In the genomic region with DNA sequence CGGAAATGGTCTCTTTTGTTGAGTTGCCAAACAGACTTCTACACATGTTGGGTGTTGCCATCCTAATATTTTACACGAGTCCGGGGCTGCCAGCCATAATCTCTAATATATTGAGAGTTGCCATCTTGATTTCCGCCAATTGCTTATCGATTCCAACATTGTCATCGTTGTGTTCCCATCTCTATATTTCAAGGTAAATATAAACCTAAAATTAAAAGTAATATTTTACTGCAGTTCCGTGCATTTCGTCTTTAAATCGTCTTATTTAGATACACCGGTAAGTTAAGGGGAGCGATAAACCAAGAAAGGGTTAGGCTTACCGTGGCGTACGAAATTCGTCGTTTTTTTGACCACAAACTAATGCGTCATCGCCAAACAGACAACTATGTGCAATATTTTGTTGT, we compare ENCODE assay signal across 2 fruit fly cellular contexts.
A peak's percentile ranks its signal among the peaks of the same experiment; 100 is the strongest.
TF ChIP-seq lines count a peak whose summit lies in the region.

A gene (plus strand): TSS at position 138 of the 404 bp plus-strand sequence.

TF ChIP-seq in whole organism, embryonic, 481 proteins besides CTCF, POLR2A, EP300 and RAD21 (continued from another document and continues in another):
- TF ChIP-seq CG4404 (GFP tag; IDR thresholded peaks at IDR 0.05; lab: Robert Waterston, UW) (no peak), Sin3A (optimal IDR thresholded peaks at IDR 0.05; lab: Kevin White, UChicago) (peak; percentile 13), vnd (GFP tag; IDR thresholded peaks at IDR 0.05; lab: Robert Waterston, UW; ENCODE audit: partially characterized antibody) (no peak), ash1 (GFP tag; optimal IDR thresholded peaks at IDR 0.05; lab: Kevin White, UChicago) (no peak), CG33213 (GFP tag; optimal IDR thresholded peaks at IDR 0.05; lab: Kevin White, UChicago) (peak; percentile 76), fd3F (GFP tag; optimal IDR thresholded peaks at IDR 0.05; lab: Kevin White, UChicago) (no peak), CG10267 (tag; optimal IDR thresholded peaks at IDR 0.05; lab: Kevin White, UChicago) (peak; percentile 65), Nf-YC (tag; optimal IDR thresholded peaks at IDR 0.05; lab: Kevin White, UChicago) (peak; percentile 37), CG12155 (GFP tag; optimal IDR thresholded peaks at IDR 0.05; lab: Kevin White, UChicago) (peak; percentile 39), ab (GFP tag; optimal IDR thresholded peaks at IDR 0.05; lab: Kevin White, UChicago) (no peak), CG2120 (GFP tag; optimal IDR thresholded peaks at IDR 0.05; lab: Kevin White, UChicago) (peak; percentile 58), disco-r (GFP tag; optimal IDR thresholded peaks at IDR 0.05; lab: Kevin White, UChicago) (no peak), Mrtf (GFP tag; IDR thresholded peaks at IDR 0.05; lab: Robert Waterston, UW) (no peak), CG4707 (GFP tag; optimal IDR thresholded peaks at IDR 0.05; lab: Kevin White, UChicago) (no peak), Sry-β (GFP tag; optimal IDR thresholded peaks at IDR 0.05; lab: Kevin White, UChicago) (no peak), pfk (GFP tag; optimal IDR thresholded peaks at IDR 0.05; lab: Kevin White, UChicago) (no peak), Atf-2 (GFP tag; optimal IDR thresholded peaks at IDR 0.05; lab: Kevin White, UChicago) (no peak), CG10979 (tag; optimal IDR thresholded peaks at IDR 0.05; lab: Kevin White, UChicago) (peak; percentile 8), Kr (GFP tag; optimal IDR thresholded peaks at IDR 0.05; lab: Kevin White, UChicago) (no peak), CG7786 (GFP tag; optimal IDR thresholded peaks at IDR 0.05; lab: Kevin White, UChicago) (no peak), Six4 (GFP tag; optimal IDR thresholded peaks at IDR 0.05; lab: Kevin White, UChicago) (no peak), TFAM (GFP tag; optimal IDR thresholded peaks at IDR 0.05; lab: Kevin White, UChicago) (no peak), BtbVII (GFP tag; optimal IDR thresholded peaks at IDR 0.05; lab: Kevin White, UChicago) (no peak), CG10366 (GFP tag; IDR thresholded peaks at IDR 0.05; lab: Robert Waterston, UW) (no peak), nerfin-2 (GFP tag; IDR thresholded peaks at IDR 0.05; lab: Robert Waterston, UW; ENCODE audit: partially characterized antibody) (no peak), phol (tag; optimal IDR thresholded peaks at IDR 0.05; lab: Kevin White, UChicago) (peak; percentile 58), Scr (GFP tag; IDR thresholded peaks at IDR 0.05; lab: Robert Waterston, UW; ENCODE audit: partially characterized antibody) (peak; percentile 49), Fer3 (tag; optimal IDR thresholded peaks at IDR 0.05; lab: Kevin White, UChicago) (no peak), HLH3B (GFP tag; IDR thresholded peaks at IDR 0.05; lab: Robert Waterston, UW) (no peak), CG10209 (GFP tag; optimal IDR thresholded peaks at IDR 0.05; lab: Kevin White, UChicago) (no peak), CG9876 (GFP tag; optimal IDR thresholded peaks at IDR 0.05; lab: Kevin White, UChicago) (no peak), yki (optimal IDR thresholded peaks at IDR 0.05; lab: Kevin White, UChicago) (no peak), cwo (GFP tag; optimal IDR thresholded peaks at IDR 0.05; lab: Kevin White, UChicago) (no peak), HLH54F (GFP tag; optimal IDR thresholded peaks at IDR 0.05; lab: Kevin White, UChicago) (peak; percentile 16), CG4328 (GFP tag; optimal IDR thresholded peaks at IDR 0.05; lab: Kevin White, UChicago) (peak; percentile 6), grn (GFP tag; optimal IDR thresholded peaks at IDR 0.05; lab: Kevin White, UChicago) (peak; percentile 28), hb (GFP tag; IDR thresholded peaks at IDR 0.05; lab: Robert Waterston, UW; ENCODE audit: partially characterized antibody) (no peak), Sry-δ (GFP tag; optimal IDR thresholded peaks at IDR 0.05; lab: Kevin White, UChicago) (peak; percentile 93), CG17186 (GFP tag; optimal IDR thresholded peaks at IDR 0.05; lab: Kevin White, UChicago) (no peak), gt (GFP tag; IDR thresholded peaks at IDR 0.05; lab: Robert Waterston, UW) (no peak), gfzf (GFP tag; optimal IDR thresholded peaks at IDR 0.05; lab: Kevin White, UChicago) (peak; percentile 29), CG4360 (GFP tag; IDR thresholded peaks at IDR 0.05; lab: Robert Waterston, UW) (no peak), CG14860 (GFP tag; IDR thresholded peaks at IDR 0.05; lab: Robert Waterston, UW; ENCODE audit: partially characterized antibody) (no peak), hth (optimal IDR thresholded peaks at IDR 0.05; lab: Kevin White, UChicago) (no peak), CG10543 (GFP tag; optimal IDR thresholded peaks at IDR 0.05; lab: Kevin White, UChicago) (peak; percentile 41), org-1 (GFP tag; optimal IDR thresholded peaks at IDR 0.05; lab: Kevin White, UChicago) (no peak), CG12236 (GFP tag; optimal IDR thresholded peaks at IDR 0.05; lab: Kevin White, UChicago) (no peak), danr (GFP tag; IDR thresholded peaks at IDR 0.05; lab: Robert Waterston, UW) (no peak), lab (GFP tag; optimal IDR thresholded peaks at IDR 0.05; lab: Kevin White, UChicago) (no peak), CG31388 (GFP tag; optimal IDR thresholded peaks at IDR 0.05; lab: Kevin White, UChicago) (no peak), jumu (GFP tag; optimal IDR thresholded peaks at IDR 0.05; lab: Kevin White, UChicago) (peak; percentile 28), Hr3 (GFP tag; optimal IDR thresholded peaks at IDR 0.05; lab: Kevin White, UChicago) (no peak), CG11504 (tag; optimal IDR thresholded peaks at IDR 0.05; lab: Kevin White, UChicago) (peak; percentile 48), CG16815 (GFP tag; optimal IDR thresholded peaks at IDR 0.05; lab: Kevin White, UChicago) (no peak), CG32772 (GFP tag; IDR thresholded peaks at IDR 0.05; lab: Robert Waterston, UW) (no peak), CG3838 (GFP tag; optimal IDR thresholded peaks at IDR 0.05; lab: Kevin White, UChicago) (peak; percentile 6), Oli (tag; optimal IDR thresholded peaks at IDR 0.05; lab: Kevin White, UChicago) (no peak), CG18619 (GFP tag; optimal IDR thresholded peaks at IDR 0.05; lab: Kevin White, UChicago) (no peak), CG3995 (GFP tag; optimal IDR thresholded peaks at IDR 0.05; lab: Kevin White, UChicago) (no peak), grau (tag; optimal IDR thresholded peaks at IDR 0.05; lab: Kevin White, UChicago) (peak; percentile 12), MBD-R2 (GFP tag; IDR thresholded peaks at IDR 0.05; lab: Robert Waterston, UW) (peak; percentile 51; the same call in 1 of the 2 replicates), CG12104 (GFP tag; optimal IDR thresholded peaks at IDR 0.05; lab: Kevin White, UChicago) (no peak), CG7556 (GFP tag; optimal IDR thresholded peaks at IDR 0.05; lab: Kevin White, UChicago) (no peak), Nf-YB (GFP tag; optimal IDR thresholded peaks at IDR 0.05; lab: Kevin White, UChicago) (peak; percentile 42), tin (GFP tag; optimal IDR thresholded peaks at IDR 0.05; lab: Kevin White, UChicago) (peak; percentile 13)

TF ChIP-seq in whole organism, prepupa, 60 proteins besides CTCF, POLR2A, EP300 and RAD21 (continued from another document):
- TF ChIP-seq cyc (GFP tag; optimal IDR thresholded peaks at IDR 0.05; lab: Kevin White, UChicago) (peak; percentile 10), CG7368 (GFP tag; optimal IDR thresholded peaks at IDR 0.05; lab: Kevin White, UChicago) (no peak), CG3032 (tag; optimal IDR thresholded peaks at IDR 0.05; lab: Kevin White, UChicago) (peak; percentile 2), CG6276 (GFP tag; optimal IDR thresholded peaks at IDR 0.05; lab: Kevin White, UChicago) (no peak), Smox (GFP tag; optimal IDR thresholded peaks at IDR 0.05; lab: Kevin White, UChicago) (peak; percentile 16), spab (GFP tag; optimal IDR thresholded peaks at IDR 0.05; lab: Kevin White, UChicago) (no peak), achi (GFP tag; optimal IDR thresholded peaks at IDR 0.05; lab: Kevin White, UChicago) (no peak), CG3919 (GFP tag; optimal IDR thresholded peaks at IDR 0.05; lab: Kevin White, UChicago) (no peak), Ets96B (tag; optimal IDR thresholded peaks at IDR 0.05; lab: Kevin White, UChicago) (no peak), CG11762 (GFP tag; optimal IDR thresholded peaks at IDR 0.05; lab: Kevin White, UChicago; ENCODE audit: insufficient read depth) (no peak), salr (GFP tag; optimal IDR thresholded peaks at IDR 0.05; lab: Kevin White, UChicago) (no peak), Hr4 (GFP tag; optimal IDR thresholded peaks at IDR 0.05; lab: Kevin White, UChicago) (no peak), dsx (GFP tag; optimal IDR thresholded peaks at IDR 0.05; lab: Kevin White, UChicago; ENCODE audit: poor library complexity, severe bottlenecking) (no peak), CG8632 (GFP tag; optimal IDR thresholded peaks at IDR 0.05; lab: Kevin White, UChicago) (no peak), CG16779 (tag; optimal IDR thresholded peaks at IDR 0.05; lab: Kevin White, UChicago) (no peak), Hr38 (GFP tag; optimal IDR thresholded peaks at IDR 0.05; lab: Kevin White, UChicago) (no peak), topi (GFP tag; optimal IDR thresholded peaks at IDR 0.05; lab: Kevin White, UChicago) (no peak), fkh (GFP tag; optimal IDR thresholded peaks at IDR 0.05; lab: Kevin White, UChicago) (peak; percentile 75), CG6792 (GFP tag; optimal IDR thresholded peaks at IDR 0.05; lab: Kevin White, UChicago) (no peak), Eip75B (GFP tag; optimal IDR thresholded peaks at IDR 0.05; lab: Kevin White, UChicago) (no peak)
